Fruit fly (Drosophila melanogaster): ENCODE data around the gene Usp39.

Usp39 gene

dm6 chrX:18869489-18870132 is 11.6 kb downstream of the Usp39 start (continued):
- TF ChIP-seq Mes4 (GFP tag; optimal IDR thresholded peaks at IDR 0.05), result peak; percentile 9
- no peak for TF ChIP-seq CG7745 (tag; optimal IDR thresholded peaks at IDR 0.05)
- peak; percentile 37 for TF ChIP-seq BtbVII (GFP tag; optimal IDR thresholded peaks at IDR 0.05)
- no peak for TF ChIP-seq unpg (GFP tag; optimal IDR thresholded peaks at IDR 0.05)
- no peak for TF ChIP-seq ab (GFP tag; optimal IDR thresholded peaks at IDR 0.05)
- no peak; the same call in 1 of the 2 replicates for TF ChIP-seq CG31441 (GFP tag; IDR thresholded peaks at IDR 0.05)
- no peak for TF ChIP-seq jing (GFP tag; optimal IDR thresholded peaks at IDR 0.05)
- peak; percentile 19 for TF ChIP-seq nerfin-1 (tag; optimal IDR thresholded peaks at IDR 0.05)
- no peak for TF ChIP-seq CG4617 (GFP tag; optimal IDR thresholded peaks at IDR 0.05; ENCODE audit: borderline replicate concordance)
- peak; percentile 21 for TF ChIP-seq CG5180 (GFP tag; optimal IDR thresholded peaks at IDR 0.05)
- TF ChIP-seq Spps (tag; optimal IDR thresholded peaks at IDR 0.05), result no peak
- TF ChIP-seq Usf (GFP tag; optimal IDR thresholded peaks at IDR 0.05), result no peak
- no peak for TF ChIP-seq Taf1 (GFP tag; IDR thresholded peaks at IDR 0.05)
- TF ChIP-seq CG15011 (GFP tag; optimal IDR thresholded peaks at IDR 0.05), result no peak
- TF ChIP-seq CG14710 (tag; optimal IDR thresholded peaks at IDR 0.05), result peak; percentile 14
- TF ChIP-seq nom (GFP tag; optimal IDR thresholded peaks at IDR 0.05), result peak; percentile 45
- no peak for TF ChIP-seq CG17912 (GFP tag; optimal IDR thresholded peaks at IDR 0.05)
- peak; percentile 66 for TF ChIP-seq CG14667 (GFP tag; IDR thresholded peaks at IDR 0.05)
- TF ChIP-seq HLH54F (GFP tag; optimal IDR thresholded peaks at IDR 0.05), result peak; percentile 7
- no peak for TF ChIP-seq shn (GFP tag; optimal IDR thresholded peaks at IDR 0.05)
- no peak for TF ChIP-seq toy (GFP tag; IDR thresholded peaks at IDR 0.05)
- TF ChIP-seq CG11398 (GFP tag; optimal IDR thresholded peaks at IDR 0.05), result no peak
- no peak for TF ChIP-seq luna (GFP tag; optimal IDR thresholded peaks at IDR 0.05)
- TF ChIP-seq klu (GFP tag; IDR thresholded peaks at IDR 0.05), result no peak
- TF ChIP-seq Elba2 (GFP tag; optimal IDR thresholded peaks at IDR 0.05), result no peak
- no peak for TF ChIP-seq gt (GFP tag; IDR thresholded peaks at IDR 0.05)
- peak; percentile 25 for TF ChIP-seq CG7786 (GFP tag; optimal IDR thresholded peaks at IDR 0.05)
- TF ChIP-seq ro (GFP tag; IDR thresholded peaks at IDR 0.05), result no peak
- TF ChIP-seq fd3F (GFP tag; optimal IDR thresholded peaks at IDR 0.05), result peak; percentile 28
- TF ChIP-seq CG8281 (tag; optimal IDR thresholded peaks at IDR 0.05), result no peak
- TF ChIP-seq stwl (tag; optimal IDR thresholded peaks at IDR 0.05), result no peak
- no peak for TF ChIP-seq Abd-B (GFP tag; optimal IDR thresholded peaks at IDR 0.05)
- no peak for TF ChIP-seq pan (optimal IDR thresholded peaks at IDR 0.05)
- peak in 1 of 2 experiments; percentile 72 for TF ChIP-seq pan (GFP tag; optimal IDR thresholded peaks at IDR 0.05 in 1 of 2, IDR thresholded peaks at IDR 0.05 in 1 of 2)
- TF ChIP-seq CG14860 (GFP tag; IDR thresholded peaks at IDR 0.05; ENCODE audit: partially characterized antibody), result no peak
- peak; percentile 77; the same call in 2 of the 3 replicates for TF ChIP-seq CG11456 (GFP tag; IDR thresholded peaks at IDR 0.05)
- TF ChIP-seq Nf-YC (tag; optimal IDR thresholded peaks at IDR 0.05), result no peak
- TF ChIP-seq CG10543 (GFP tag; optimal IDR thresholded peaks at IDR 0.05), result no peak
- no peak for TF ChIP-seq CG12236 (GFP tag; optimal IDR thresholded peaks at IDR 0.05)
- TF ChIP-seq crc (GFP tag; optimal IDR thresholded peaks at IDR 0.05), result peak; percentile 19
- peak; percentile 58 for TF ChIP-seq CG9727 (GFP tag; optimal IDR thresholded peaks at IDR 0.05)
- TF ChIP-seq CG18476 (GFP tag; optimal IDR thresholded peaks at IDR 0.05), result no peak
- peak; percentile 57 for TF ChIP-seq CG6689 (GFP tag; IDR thresholded peaks at IDR 0.05)
- TF ChIP-seq CG10979 (tag; optimal IDR thresholded peaks at IDR 0.05), result peak; percentile 32
- TF ChIP-seq CG7987 (GFP tag; optimal IDR thresholded peaks at IDR 0.05), result no peak
- TF ChIP-seq CG12299 (tag; optimal IDR thresholded peaks at IDR 0.05), result no peak
- TF ChIP-seq Scr (GFP tag; IDR thresholded peaks at IDR 0.05; ENCODE audit: partially characterized antibody), result no peak
- TF ChIP-seq hbn (GFP tag; IDR thresholded peaks at IDR 0.05; ENCODE audit: partially characterized antibody), result no peak
- TF ChIP-seq CG34224 (GFP tag; IDR thresholded peaks at IDR 0.05; ENCODE audit: partially characterized antibody), result no peak
- no peak for TF ChIP-seq fru (optimal IDR thresholded peaks at IDR 0.05)
